Worm (Caenorhabditis elegans) whole organism, L2 larva: ENCODE data around the gene ufl-1.
A peak's percentile ranks its signal among the peaks of the same experiment; 100 is the strongest.

Experiments
- C34F6.9 ChIP-seq: fragments of 150-350 bp; optimal IDR thresholded peaks from 2 replicates; lab custom pipeline; 2014; ENCODE audit warnings: missing biosample characterization, missing genetic modification characterization
- F13H6.1 ChIP-seq: sonication (generic microtip); optimal IDR thresholded peaks from 2 replicates; lab custom pipeline; 2016; ENCODE audit warnings: missing genetic modification characterization, missing compliant biosample characterization
- R02D3.7 ChIP-seq: fragments of 150-350 bp; optimal IDR thresholded peaks from 2 replicates; lab custom pipeline; 2014; ENCODE audit warnings: missing biosample characterization, missing genetic modification characterization
- Y55F3AM.14 ChIP-seq: fragments of 200-800 bp; sonication (Bioruptor generic); optimal IDR thresholded peaks from 2 replicates; lab custom pipeline; 2018; ENCODE audit warnings: mild to moderate bottlenecking, missing genetic modification characterization, missing compliant biosample characterization
- ZK546.5 ChIP-seq: sonication (generic microtip); optimal IDR thresholded peaks from 2 replicates; lab custom pipeline; 2017; ENCODE audit warnings: missing biosample characterization, missing genetic modification characterization
- alr-1 ChIP-seq: fragments of 150-350 bp; optimal IDR thresholded peaks from 2 replicates; lab custom pipeline; 2014; ENCODE audit warnings: missing biosample characterization, missing genetic modification characterization
- aly-2 ChIP-seq: fragments of 150-350 bp; optimal IDR thresholded peaks from 2 replicates; lab custom pipeline; 2014; ENCODE audit warnings: missing biosample characterization, missing genetic modification characterization
- ama-1 ChIP-seq: fragments of 150-350 bp; optimal IDR thresholded peaks from 2 replicates; lab custom pipeline; 2018; ENCODE audit warnings: inconsistent platforms
- blmp-1 ChIP-seq: sonication (generic microtip); optimal IDR thresholded peaks from 2 replicates; lab custom pipeline; 2017; ENCODE audit warnings: missing genetic modification characterization, mild to moderate bottlenecking, missing compliant biosample characterization, antibody characterized with exemption, moderate library complexity; ENCODE audit not compliant: insufficient read depth
- ceh-16 ChIP-seq: fragments of 150-350 bp; optimal IDR thresholded peaks from 2 replicates; lab custom pipeline; 2014; ENCODE audit warnings: missing biosample characterization, missing genetic modification characterization
- ceh-82 ChIP-seq: fragments of 150-350 bp; optimal IDR thresholded peaks from 2 replicates; lab custom pipeline; 2014; ENCODE audit warnings: missing biosample characterization, missing genetic modification characterization
- crh-2 ChIP-seq: sonication (generic microtip); optimal IDR thresholded peaks from 2 replicates; lab custom pipeline; 2017; ENCODE audit warnings: missing biosample characterization, missing genetic modification characterization
- dmd-4 ChIP-seq: sonication (generic microtip); optimal IDR thresholded peaks from 2 replicates; lab custom pipeline; 2017; ENCODE audit warnings: missing biosample characterization, missing genetic modification characterization
- egl-27 ChIP-seq: sonication (generic microtip); optimal IDR thresholded peaks from 3 replicates; lab custom pipeline; 2017; ENCODE audit warnings: missing biosample characterization, missing genetic modification reagents, missing genetic modification characterization
- elt-1 ChIP-seq: fragments of 150-350 bp; optimal IDR thresholded peaks from 2 replicates; lab custom pipeline; 2014; ENCODE audit warnings: missing biosample characterization, missing genetic modification characterization
- elt-3 ChIP-seq: sonication (generic microtip); optimal IDR thresholded peaks from 2 replicates; lab custom pipeline; 2017; ENCODE audit warnings: missing biosample characterization, missing genetic modification characterization
- fos-1 ChIP-seq: fragments of 150-350 bp; optimal IDR thresholded peaks from 2 replicates; lab custom pipeline; 2014; ENCODE audit warnings: missing biosample characterization, missing genetic modification characterization
- gmeb-1 ChIP-seq: fragments of 150-350 bp; optimal IDR thresholded peaks from 2 replicates; lab custom pipeline; 2014; ENCODE audit warnings: missing biosample characterization, missing genetic modification characterization
- lin-11 ChIP-seq: fragments of 150-350 bp; sonication (generic microtip); optimal IDR thresholded peaks from 2 replicates; lab custom pipeline; 2014; ENCODE audit warnings: missing biosample characterization, missing genetic modification characterization, inconsistent platforms, mixed read lengths
- lin-13 ChIP-seq: fragments of 150-350 bp; optimal IDR thresholded peaks from 2 replicates; lab custom pipeline; 2014; ENCODE audit warnings: missing biosample characterization, missing genetic modification reagents, missing genetic modification characterization
- lin-39 ChIP-seq: fragments of 150-350 bp; optimal IDR thresholded peaks from 2 replicates; lab custom pipeline; 2014; ENCODE audit warnings: missing biosample characterization, missing genetic modification reagents, missing genetic modification characterization
- lsy-2 ChIP-seq, 2 experiments: fragments of 150-350 bp in 1 of 2; sonication (generic microtip) in 1 of 2; optimal IDR thresholded peaks; 2 replicates each; lab custom pipeline; 2014 to 2017; ENCODE audit warnings: missing biosample characterization in 2 of 2, missing genetic modification characterization in 2 of 2
- mab-5 ChIP-seq: fragments of 150-350 bp; optimal IDR thresholded peaks from 2 replicates; lab custom pipeline; 2014; ENCODE audit warnings: missing biosample characterization, missing genetic modification characterization
- mbf-1 ChIP-seq: sonication (generic microtip); optimal IDR thresholded peaks from 2 replicates; lab custom pipeline; 2017; ENCODE audit warnings: missing biosample characterization, missing genetic modification characterization
- mdl-1 ChIP-seq, 2 experiments: fragments of 150-350 bp in 1 of 2; sonication (generic microtip) in 1 of 2; optimal IDR thresholded peaks; 2 replicates each; lab custom pipeline; 2017; ENCODE audit warnings: missing biosample characterization in 2 of 2, missing genetic modification characterization in 2 of 2
- nhr-10 ChIP-seq: sonication (generic microtip); optimal IDR thresholded peaks from 2 replicates; lab custom pipeline; 2017; ENCODE audit warnings: missing biosample characterization, missing genetic modification characterization
- nhr-11 ChIP-seq: fragments of 150-350 bp; optimal IDR thresholded peaks from 2 replicates; lab custom pipeline; 2014; ENCODE audit warnings: missing biosample characterization, missing genetic modification characterization
- nhr-12 ChIP-seq: fragments of 150-350 bp; optimal IDR thresholded peaks from 2 replicates; lab custom pipeline; 2014; ENCODE audit warnings: missing biosample characterization, missing genetic modification characterization
- nhr-129 ChIP-seq: fragments of 150-350 bp; optimal IDR thresholded peaks from 2 replicates; lab custom pipeline; 2014; ENCODE audit warnings: missing biosample characterization, missing genetic modification characterization
- nhr-21 ChIP-seq: fragments of 150-350 bp; optimal IDR thresholded peaks from 2 replicates; lab custom pipeline; 2014; ENCODE audit warnings: missing biosample characterization, missing genetic modification characterization
- nhr-23 ChIP-seq: fragments of 150-350 bp; optimal IDR thresholded peaks from 2 replicates; lab custom pipeline; 2014; ENCODE audit warnings: missing biosample characterization, missing genetic modification reagents, missing genetic modification characterization
- nhr-237 ChIP-seq: fragments of 150-350 bp; optimal IDR thresholded peaks from 2 replicates; lab custom pipeline; 2014; ENCODE audit warnings: missing biosample characterization, missing genetic modification characterization
- nhr-25 ChIP-seq: fragments of 150-350 bp; sonication (generic microtip); optimal IDR thresholded peaks from 3 replicates; lab custom pipeline; 2014; ENCODE audit warnings: missing biosample characterization, missing genetic modification characterization
- nhr-6 ChIP-seq: fragments of 150-350 bp; optimal IDR thresholded peaks from 2 replicates; lab custom pipeline; 2014; ENCODE audit warnings: missing biosample characterization, missing genetic modification characterization
- nhr-77 ChIP-seq: fragments of 150-350 bp; optimal IDR thresholded peaks from 2 replicates; lab custom pipeline; 2014; ENCODE audit warnings: missing biosample characterization, missing genetic modification characterization
- peb-1 ChIP-seq: fragments of 150-350 bp; optimal IDR thresholded peaks from 2 replicates; lab custom pipeline; 2014; ENCODE audit warnings: missing biosample characterization, missing genetic modification characterization
- sem-4 ChIP-seq: fragments of 150-350 bp; optimal IDR thresholded peaks from 2 replicates; lab custom pipeline; 2014; ENCODE audit warnings: missing biosample characterization, missing genetic modification reagents, missing genetic modification characterization
- skn-1 ChIP-seq: sonication (generic microtip); optimal IDR thresholded peaks from 2 replicates; lab custom pipeline; 2017; ENCODE audit warnings: missing biosample characterization, missing genetic modification characterization
- sma-3 ChIP-seq: sonication (generic microtip); optimal IDR thresholded peaks from 2 replicates; lab custom pipeline; 2016; ENCODE audit warnings: missing genetic modification reagents, missing genetic modification characterization, missing compliant biosample characterization
- sma-9 ChIP-seq, 2 experiments: fragments of 150-350 bp in 1 of 2; sonication (generic microtip) in 1 of 2; optimal IDR thresholded peaks; 2 replicates each; lab custom pipeline; 2014 to 2016; ENCODE audit warnings: missing genetic modification characterization in 2 of 2, mild to moderate bottlenecking in 1 of 2, missing biosample characterization in 1 of 2, missing compliant biosample characterization in 1 of 2, missing genetic modification reagents in 1 of 2, moderate library complexity in 1 of 2
- snpc-4 ChIP-seq: fragments of 150-350 bp; optimal IDR thresholded peaks from 2 replicates; lab custom pipeline; 2014; ENCODE audit warnings: missing biosample characterization, missing genetic modification characterization
- unc-39 ChIP-seq: fragments of 150-350 bp; optimal IDR thresholded peaks from 2 replicates; lab custom pipeline; 2014; ENCODE audit warnings: missing biosample characterization, missing genetic modification characterization
- unc-55 ChIP-seq: fragments of 150-350 bp; sonication (generic microtip); optimal IDR thresholded peaks from 3 replicates; lab custom pipeline; 2014; ENCODE audit warnings: missing biosample characterization, missing genetic modification reagents, missing genetic modification characterization
- unc-62 ChIP-seq: fragments of 150-350 bp; optimal IDR thresholded peaks from 2 replicates; lab custom pipeline; 2014; ENCODE audit warnings: missing biosample characterization, missing genetic modification reagents, missing genetic modification characterization
- zag-1 ChIP-seq: fragments of 150-350 bp; optimal IDR thresholded peaks from 2 replicates; lab custom pipeline; 2014; ENCODE audit warnings: missing biosample characterization, missing genetic modification characterization
- ztf-1 ChIP-seq: fragments of 200-800 bp; sonication (Bioruptor generic); conservative IDR thresholded peaks from 2 replicates; pipeline ENCODE4 v1.3.6; 2022; ENCODE audit warnings: missing genetic modification characterization, missing compliant biosample characterization
- ztf-11 ChIP-seq: sonication (generic microtip); optimal IDR thresholded peaks from 2 replicates; lab custom pipeline; 2017; ENCODE audit warnings: missing biosample characterization, missing genetic modification characterization
- ztf-4 ChIP-seq: fragments of 150-350 bp; optimal IDR thresholded peaks from 2 replicates; lab custom pipeline; 2014; ENCODE audit warnings: missing biosample characterization, missing genetic modification characterization

ufl-1 gene

DNA sequence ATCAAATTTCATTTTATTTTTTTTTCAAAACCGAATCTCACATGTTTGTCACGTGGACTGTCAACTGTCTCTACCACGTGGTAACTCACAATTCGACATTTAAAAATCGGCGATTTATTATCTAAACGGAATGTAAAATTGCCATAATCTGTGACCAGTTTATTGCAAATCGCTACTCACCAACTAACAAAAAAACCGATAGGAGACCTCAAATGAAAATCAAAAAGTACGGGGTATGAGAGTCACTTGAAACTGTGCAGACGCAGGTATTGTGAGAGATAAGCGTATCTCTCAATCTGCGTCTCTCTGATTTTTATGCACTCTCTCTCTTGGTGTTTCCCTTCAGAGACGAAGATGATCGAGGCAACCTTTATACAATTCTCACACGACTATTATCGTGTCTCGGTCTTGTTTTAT lies 11.1 kb upstream of the ufl-1 start:
- peak; percentile 87 for TF ChIP-seq fos-1
- TF ChIP-seq R02D3.7 = no peak
- TF ChIP-seq unc-55 (GFP tag; lab: Kevin White, UChicago) = no peak
- TF ChIP-seq nhr-12 (tag; lab: Kevin White, UChicago) = no peak
- peak; percentile 62 for TF ChIP-seq C34F6.9 (tag; lab: Kevin White, UChicago)
- TF ChIP-seq dmd-4 (tag; lab: Kevin White, UChicago) = no peak
- TF ChIP-seq ceh-82 (tag; lab: Kevin White, UChicago) = no peak
- peak; percentile 86 for TF ChIP-seq F13H6.1 (tag; lab: Kevin White, UChicago)
- no peak for TF ChIP-seq zag-1 (tag; lab: Kevin White, UChicago)
- TF ChIP-seq lin-13 (GFP tag; lab: Kevin White, UChicago) = peak; percentile 29
- no peak for TF ChIP-seq nhr-10 (tag; lab: Kevin White, UChicago)
- no peak for TF ChIP-seq nhr-77 (tag; lab: Kevin White, UChicago)
- TF ChIP-seq ztf-4 (tag; lab: Kevin White, UChicago) = peak; percentile 54
- TF ChIP-seq ztf-11 (tag; lab: Kevin White, UChicago) = no peak
- TF ChIP-seq nhr-237 = no peak
- peak; percentile 73 for TF ChIP-seq nhr-6 (tag; lab: Kevin White, UChicago)
- no peak for TF ChIP-seq snpc-4 (tag; lab: Kevin White, UChicago)
- TF ChIP-seq lin-11 (tag; lab: Kevin White, UChicago) = no peak
- no peak for TF ChIP-seq lin-39 (tag; lab: Kevin White, UChicago)
- no peak for TF ChIP-seq elt-3 (tag; lab: Kevin White, UChicago)
- peak; percentile 24 for TF ChIP-seq Y55F3AM.14
- TF ChIP-seq skn-1 = no peak
- TF ChIP-seq unc-39 (tag; lab: Kevin White, UChicago) = no peak
- no peak for TF ChIP-seq nhr-23
- TF ChIP-seq mdl-1 (tag; optimal IDR thresholded peaks at IDR 0.05; lab: Kevin White, UChicago) = peak; percentile 56 to 58
- peak; percentile 81 for TF ChIP-seq nhr-129 (tag; lab: Kevin White, UChicago)
- peak; percentile 78 for TF ChIP-seq gmeb-1 (tag; lab: Kevin White, UChicago)
- peak; percentile 59 for TF ChIP-seq blmp-1 (tag; lab: Kevin White, UChicago)
- peak; percentile 67 for TF ChIP-seq nhr-21
- TF ChIP-seq ztf-1 (GFP tag; lab: Robert Waterston, UW) = no peak
- TF ChIP-seq ZK546.5 (tag; lab: Kevin White, UChicago) = no peak
- peak; percentile 28 for TF ChIP-seq ama-1 (lab: Kevin White, UChicago)
- no peak for TF ChIP-seq unc-62 (GFP tag; lab: Kevin White, UChicago)
- TF ChIP-seq mab-5 = no peak
- TF ChIP-seq elt-1 (tag; lab: Kevin White, UChicago) = no peak
- TF ChIP-seq sma-9 (GFP tag; optimal IDR thresholded peaks at IDR 0.05; lab: Kevin White, UChicago) = peak; percentile 87
- no peak for TF ChIP-seq sma-9 (tag; optimal IDR thresholded peaks at IDR 0.05; lab: Kevin White, UChicago)
- peak; percentile 44 for TF ChIP-seq sem-4 (tag; lab: Kevin White, UChicago)
- peak; percentile 86 for TF ChIP-seq crh-2 (tag; lab: Kevin White, UChicago)
- TF ChIP-seq mbf-1 (tag; lab: Kevin White, UChicago) = no peak
- no peak for TF ChIP-seq alr-1 (tag; lab: Kevin White, UChicago)
- peak in 1 of 2 experiments; percentile 48 for TF ChIP-seq lsy-2 (tag; optimal IDR thresholded peaks at IDR 0.05; lab: Kevin White, UChicago)
- peak; percentile 88 for TF ChIP-seq nhr-25 (tag; lab: Kevin White, UChicago)
- TF ChIP-seq ceh-16 (tag; lab: Kevin White, UChicago) = no peak
- no peak for TF ChIP-seq peb-1 (tag; lab: Kevin White, UChicago)
- TF ChIP-seq aly-2 = no peak
- peak; percentile 5 for TF ChIP-seq egl-27 (tag; lab: Kevin White, UChicago)
- TF ChIP-seq sma-3 (GFP tag; lab: Kevin White, UChicago) = peak; percentile 84
- TF ChIP-seq nhr-11 (tag; lab: Kevin White, UChicago) = peak; percentile 13
- TF ChIP-seq, all 48 proteins: peak for 21
